Worm (Caenorhabditis elegans): ENCODE measurements around the gene K06H7.7.

DNA sequence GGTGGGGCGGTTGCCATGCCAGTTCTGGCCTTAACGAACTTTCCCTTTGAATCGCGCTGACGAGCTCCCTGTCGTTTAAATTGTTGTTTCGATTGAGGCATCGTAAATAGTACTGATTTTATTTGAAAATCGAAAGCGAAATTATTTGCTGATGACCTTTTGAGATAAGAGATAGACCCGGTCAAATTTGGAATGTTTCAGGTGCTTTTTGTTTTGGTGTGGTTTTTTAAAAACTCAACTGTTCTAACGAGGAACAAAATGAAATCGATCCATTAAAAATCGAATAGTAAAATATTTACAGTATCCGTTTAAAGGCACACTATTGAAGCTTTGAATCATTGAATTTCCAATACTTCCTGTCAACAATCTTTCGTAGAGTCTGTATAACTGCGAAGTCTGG, 42.5 kb downstream of the K06H7.7 start, which contains the start of gene K12H4.6:
- TF ChIP-seq med-1 (GFP tag; optimal IDR thresholded peaks at IDR 0.05; ENCODE audit: insufficient read depth) = no peak
- no peak for TF ChIP-seq tab-1 (GFP tag; IDR thresholded peaks at IDR 0.05)
- TF ChIP-seq flt-1 (GFP tag; IDR thresholded peaks at IDR 0.05) = no peak
- TF ChIP-seq klf-2 (GFP tag; conservative IDR thresholded peaks at IDR 0.05) = no peak

All from whole organism, midembryonic.